Worm (Caenorhabditis elegans) whole organism, mixed stage, embryonic: Measurements from ENCODE around the gene sir-2.2.

Experiments used
- ces-1 ChIP-seq: fragments of 150-350 bp; optimal IDR thresholded peaks from 2 replicates; lab custom pipeline; 2014; ENCODE audit warnings: missing biosample characterization, missing genetic modification reagents, missing genetic modification characterization
- drap-1 ChIP-seq: fragments of 200-800 bp; sonication (Bioruptor generic); optimal IDR thresholded peaks from 3 replicates; lab custom pipeline; 2018; ENCODE audit warnings: mild to moderate bottlenecking, missing genetic modification characterization, missing compliant biosample characterization
- elt-1 ChIP-seq: sonication (generic microtip); optimal IDR thresholded peaks from 2 replicates; lab custom pipeline; 2017; ENCODE audit warnings: missing genetic modification characterization, mild to moderate bottlenecking, missing compliant biosample characterization, antibody characterized with exemption, moderate library complexity, borderline replicate concordance; ENCODE audit not compliant: insufficient read depth
- lin-13 ChIP-seq: fragments of 150-350 bp; optimal IDR thresholded peaks from 2 replicates; lab custom pipeline; 2014; ENCODE audit warnings: missing biosample characterization, missing genetic modification characterization
- lsy-2 ChIP-seq: fragments of 150-350 bp; optimal IDR thresholded peaks from 2 replicates; lab custom pipeline; 2014; ENCODE audit warnings: missing biosample characterization, missing genetic modification characterization
- nhr-2 ChIP-seq: fragments of 150-350 bp; optimal IDR thresholded peaks from 2 replicates; lab custom pipeline; 2014; ENCODE audit warnings: missing biosample characterization, missing genetic modification characterization
- nhr-237 ChIP-seq: fragments of 150-350 bp; optimal IDR thresholded peaks from 2 replicates; lab custom pipeline; 2014; ENCODE audit warnings: missing biosample characterization, missing genetic modification characterization
- nhr-76 ChIP-seq: sonication (generic microtip); optimal IDR thresholded peaks from 2 replicates; lab custom pipeline; 2017; ENCODE audit warnings: missing biosample characterization, missing genetic modification characterization
- snpc-4 ChIP-seq: fragments of 150-350 bp; optimal IDR thresholded peaks from 2 replicates; lab custom pipeline; 2014; ENCODE audit warnings: missing biosample characterization, missing genetic modification characterization
- unc-39 ChIP-seq: fragments of 150-350 bp; optimal IDR thresholded peaks from 2 replicates; lab custom pipeline; 2014; ENCODE audit warnings: missing biosample characterization, missing genetic modification characterization
- ztf-11 ChIP-seq: fragments of 150-350 bp; optimal IDR thresholded peaks from 2 replicates; lab custom pipeline; 2014; ENCODE audit warnings: missing biosample characterization, missing genetic modification characterization

ce11 chrX:13347251-13347650 lies 19.4 kb downstream of the sir-2.2 start:
- TF ChIP-seq ztf-11 (tag; lab: Kevin White, UChicago) (no peak), elt-1 (tag; lab: Kevin White, UChicago) (no peak), nhr-2 (tag; lab: Kevin White, UChicago) (no peak), lsy-2 (tag; lab: Kevin White, UChicago) (no peak), snpc-4 (no peak), ces-1 (no peak), lin-13 (tag; lab: Kevin White, UChicago) (no peak), nhr-76 (no peak), unc-39 (tag; lab: Kevin White, UChicago) (no peak), nhr-237 (tag; lab: Kevin White, UChicago) (no peak), drap-1 (GFP tag; lab: Kevin White, UChicago) (no peak)
